Fruit fly (Drosophila melanogaster) whole organism, wandering third instar larva: ENCODE results near the gene Fer3.

Experiments used
- Abd-B ChIP-seq: fragments of >200 bp; optimal IDR thresholded peaks from 2 replicates; lab custom pipeline; 2017; ENCODE audit warnings: missing biosample characterization, missing genetic modification characterization
- CG32264 ChIP-seq: fragments of 200-800 bp; sonication (Bioruptor generic); optimal IDR thresholded peaks from 2 replicates; lab custom pipeline; 2016; ENCODE audit warnings: missing biosample characterization, missing genetic modification characterization
- CG9705 ChIP-seq: fragments of 200-800 bp; sonication (Bioruptor generic); optimal IDR thresholded peaks from 2 replicates; lab custom pipeline; 2018; ENCODE audit warnings: missing biosample characterization, mild to moderate bottlenecking, missing genetic modification characterization
- CrebA ChIP-seq: fragments of 200-800 bp; sonication (Bioruptor generic); optimal IDR thresholded peaks from 2 replicates; lab custom pipeline; 2016; ENCODE audit warnings: missing biosample characterization, mild to moderate bottlenecking, missing genetic modification characterization, borderline replicate concordance
- Dfd ChIP-seq: fragments of >200 bp; optimal IDR thresholded peaks from 2 replicates; lab custom pipeline; 2017; ENCODE audit warnings: missing biosample characterization, missing genetic modification characterization
- Dif ChIP-seq: fragments of 200-275, 200-300 bp; sonication (Bioruptor generic); optimal IDR thresholded peaks from 2 replicates; lab custom pipeline; 2018; ENCODE audit warnings: missing biosample characterization, missing genetic modification characterization; ENCODE audit not compliant: partially characterized antibody
- GATAd ChIP-seq: sonication (Bioruptor generic); optimal IDR thresholded peaks from 2 replicates; lab custom pipeline; 2016; ENCODE audit warnings: missing biosample characterization, missing genetic modification characterization
- HLH106 ChIP-seq: fragments of 200-800 bp; optimal IDR thresholded peaks from 3 replicates; lab custom pipeline; 2019; ENCODE audit warnings: missing biosample characterization, mild to moderate bottlenecking, missing genetic modification characterization, moderate library complexity
- Hnf4 ChIP-seq: fragments of 200-800 bp; sonication (Bioruptor generic); optimal IDR thresholded peaks from 2 replicates; lab custom pipeline; 2016; ENCODE audit warnings: missing biosample characterization, mild to moderate bottlenecking, missing genetic modification characterization
- Hr78 ChIP-seq: fragments of >200 bp; optimal IDR thresholded peaks from 2 replicates; lab custom pipeline; 2017; ENCODE audit warnings: missing biosample characterization, missing genetic modification characterization
- Hr83 ChIP-seq: fragments of 200-300 bp; sonication (Bioruptor generic); optimal IDR thresholded peaks from 2 replicates; lab custom pipeline; 2016; ENCODE audit warnings: missing biosample characterization, mild to moderate bottlenecking, missing genetic modification characterization, moderate library complexity; ENCODE audit not compliant: poor library complexity, severe bottlenecking
- Jra ChIP-seq: sonication (Bioruptor generic); optimal IDR thresholded peaks from 2 replicates; lab custom pipeline; 2016; ENCODE audit warnings: missing biosample characterization, missing genetic modification characterization
- Mio ChIP-seq: sonication (Bioruptor generic); optimal IDR thresholded peaks from 2 replicates; lab custom pipeline; 2016; ENCODE audit warnings: missing biosample characterization, missing genetic modification characterization
- Myc ChIP-seq: fragments of >200 bp; optimal IDR thresholded peaks from 2 replicates; lab custom pipeline; 2017
- N ChIP-seq: fragments of >200 bp; optimal IDR thresholded peaks from 2 replicates; lab custom pipeline; 2018; ENCODE audit warnings: missing biosample characterization, missing external identifiers, missing genetic modification characterization
- OdsH ChIP-seq: fragments of 200-800 bp; sonication (Bioruptor generic); optimal IDR thresholded peaks from 2 replicates; lab custom pipeline; 2016; ENCODE audit warnings: missing biosample characterization, mild to moderate bottlenecking, missing genetic modification characterization
- Rel ChIP-seq, 2 experiments: fragments of 200-800 bp; sonication (Bioruptor generic) in 1 of 2; optimal IDR thresholded peaks; 2 replicates in 1 of 2; 3 replicates in 1 of 2; lab custom pipeline; 2016 to 2019; ENCODE audit warnings: mild to moderate bottlenecking in 2 of 2, missing biosample characterization in 2 of 2, missing genetic modification characterization in 2 of 2, moderate library complexity in 1 of 2
- Sp1 ChIP-seq: fragments of 200-800 bp; sonication (Bioruptor generic); optimal IDR thresholded peaks from 3 replicates; lab custom pipeline; 2019; ENCODE audit warnings: missing biosample characterization, mild to moderate bottlenecking, missing genetic modification characterization, moderate library complexity
- Vsx2 ChIP-seq: fragments of 200-300, 225-300 bp; sonication (Bioruptor generic); optimal IDR thresholded peaks from 2 replicates; lab custom pipeline; 2018; ENCODE audit warnings: missing biosample characterization, missing genetic modification characterization; ENCODE audit not compliant: partially characterized antibody
- br ChIP-seq: fragments of 200-800 bp; sonication (Bioruptor generic); optimal IDR thresholded peaks from 2 replicates; lab custom pipeline; 2016; ENCODE audit warnings: missing biosample characterization, missing genetic modification characterization
- brk ChIP-seq: fragments of 200-800 bp; sonication (Bioruptor generic); optimal IDR thresholded peaks from 2 replicates; lab custom pipeline; 2016; ENCODE audit warnings: missing biosample characterization, mild to moderate bottlenecking, missing genetic modification characterization
- dl ChIP-seq, 2 experiments: fragments of 175-275, 200-275 bp in 1 of 2; fragments of 200-275 bp in 1 of 2; sonication (Bioruptor generic); optimal IDR thresholded peaks; lab custom pipeline; 2018; ENCODE audit warnings: mild to moderate bottlenecking in 2 of 2, missing biosample characterization in 2 of 2, missing genetic modification characterization in 2 of 2, moderate library complexity in 2 of 2; ENCODE audit not compliant: partially characterized antibody in 2 of 2, insufficient read depth in 1 of 2
- dmrt93B ChIP-seq: fragments of 200-800 bp; sonication (Bioruptor generic); optimal IDR thresholded peaks from 2 replicates; lab custom pipeline; 2018; ENCODE audit warnings: missing biosample characterization, mild to moderate bottlenecking, missing genetic modification characterization
- dsf ChIP-seq: sonication (Bioruptor generic); optimal IDR thresholded peaks from 2 replicates; lab custom pipeline; 2016; ENCODE audit warnings: missing biosample characterization, missing genetic modification characterization, borderline replicate concordance
- ey ChIP-seq: fragments of 200-800 bp; sonication (Bioruptor generic); optimal IDR thresholded peaks from 2 replicates; lab custom pipeline; 2016; ENCODE audit warnings: missing biosample characterization, missing genetic modification characterization
- foxo ChIP-seq, 2 experiments: fragments of 200-800 bp; sonication (Bioruptor generic); optimal IDR thresholded peaks; 2 replicates in 1 of 2; 3 replicates in 1 of 2; lab custom pipeline; 2016 to 2017; ENCODE audit warnings: missing biosample characterization in 2 of 2, missing genetic modification characterization in 2 of 2
- fru ChIP-seq: fragments of 200-800 bp; sonication (Bioruptor generic); optimal IDR thresholded peaks from 3 replicates; lab custom pipeline; 2016; ENCODE audit warnings: missing biosample characterization, mild to moderate bottlenecking, missing genetic modification characterization
- h ChIP-seq: fragments of 200-800 bp; sonication (Bioruptor generic); optimal IDR thresholded peaks from 3 replicates; lab custom pipeline; 2016; ENCODE audit warnings: missing biosample characterization, mild to moderate bottlenecking, missing genetic modification characterization
- jim ChIP-seq: fragments of 175-275, 200-325 bp; sonication (Bioruptor generic); optimal IDR thresholded peaks from 2 replicates; lab custom pipeline; 2016; ENCODE audit warnings: missing biosample characterization, mild to moderate bottlenecking, missing genetic modification characterization
- lola ChIP-seq: fragments of >200 bp; optimal IDR thresholded peaks from 2 replicates; lab custom pipeline; 2017; ENCODE audit warnings: missing biosample characterization, missing genetic modification characterization
- pan ChIP-seq: fragments of >200 bp; optimal IDR thresholded peaks from 2 replicates; lab custom pipeline; 2017
- psq ChIP-seq: fragments of 200-800 bp; sonication (Bioruptor generic); optimal IDR thresholded peaks from 3 replicates; lab custom pipeline; 2017; ENCODE audit warnings: missing biosample characterization, mild to moderate bottlenecking, missing genetic modification characterization, moderate library complexity
- rgr ChIP-seq: fragments of 200-800 bp; sonication (Bioruptor generic); optimal IDR thresholded peaks from 3 replicates; lab custom pipeline; 2016; ENCODE audit warnings: missing biosample characterization, mild to moderate bottlenecking, missing genetic modification characterization
- sage ChIP-seq: fragments of 200-800 bp; sonication (Bioruptor generic); optimal IDR thresholded peaks from 2 replicates; lab custom pipeline; 2016; ENCODE audit warnings: missing biosample characterization, mild to moderate bottlenecking, missing genetic modification characterization
- sv ChIP-seq: fragments of 200-800 bp; sonication (Bioruptor generic); optimal IDR thresholded peaks from 3 replicates; lab custom pipeline; 2016; ENCODE audit warnings: missing biosample characterization, missing genetic modification characterization
- tai ChIP-seq: sonication (Bioruptor generic); optimal IDR thresholded peaks from 2 replicates; lab custom pipeline; 2016; ENCODE audit warnings: missing biosample characterization, missing genetic modification characterization
- usp ChIP-seq: fragments of >200 bp; optimal IDR thresholded peaks from 2 replicates; lab custom pipeline; 2017; ENCODE audit warnings: missing biosample characterization, missing genetic modification characterization
- woc ChIP-seq: sonication (Bioruptor generic); optimal IDR thresholded peaks from 2 replicates; lab custom pipeline; 2016; ENCODE audit warnings: missing biosample characterization, mild to moderate bottlenecking, missing genetic modification characterization

Gene Fer3

dm6 chr3R:11650105-11651039, 43.7 kb downstream of the Fer3 start, which contains the start of the genes Csk and Elp1:
Csk (minus strand) TSS chr3R:11650706.
Elp1 (plus strand) TSS chr3R:11650971.
- no peak for TF ChIP-seq GATAd
- no peak for TF ChIP-seq sage
- TF ChIP-seq rgr (GFP tag; lab: Kevin White, UChicago): peak; percentile 69
- TF ChIP-seq Dif (GFP tag; lab: Kevin White, UChicago): no peak
- no peak for TF ChIP-seq dl (GFP tag; optimal IDR thresholded peaks at IDR 0.05; lab: Kevin White, UChicago; ENCODE audit: insufficient read depth in 1 of 2, partially characterized antibody in 2 of 2)
- TF ChIP-seq CG32264 (GFP tag; lab: Kevin White, UChicago): no peak
- TF ChIP-seq jim: no peak
- peak; percentile 41 for TF ChIP-seq CG9705 (GFP tag; lab: Kevin White, UChicago)
- TF ChIP-seq tai (GFP tag; lab: Kevin White, UChicago): no peak
- peak; percentile 63 for TF ChIP-seq h (GFP tag; lab: Kevin White, UChicago)
- peak; percentile 16 for TF ChIP-seq OdsH
- TF ChIP-seq psq (GFP tag; lab: Kevin White, UChicago): peak; percentile 7
- TF ChIP-seq pan (lab: Kevin White, UChicago): no peak
- peak in 1 of 2 experiments; percentile 72 for TF ChIP-seq foxo (GFP tag; optimal IDR thresholded peaks at IDR 0.05; lab: Kevin White, UChicago)
- peak; percentile 13 for TF ChIP-seq N (GFP tag; lab: Kevin White, UChicago)
- peak; percentile 27 for TF ChIP-seq Hr83 (GFP tag; lab: Kevin White, UChicago)
- TF ChIP-seq dmrt93B (GFP tag; lab: Kevin White, UChicago): peak; percentile 39
- no peak for TF ChIP-seq Hr78 (GFP tag; lab: Kevin White, UChicago)
- TF ChIP-seq CrebA (GFP tag; lab: Kevin White, UChicago): no peak
- TF ChIP-seq fru (GFP tag; lab: Kevin White, UChicago): peak; percentile 62
- TF ChIP-seq Dfd: no peak
- peak; percentile 79 for TF ChIP-seq woc
- no peak for TF ChIP-seq lola (GFP tag; lab: Kevin White, UChicago)
- TF ChIP-seq Jra (GFP tag; lab: Kevin White, UChicago): no peak
- TF ChIP-seq sv (GFP tag; lab: Kevin White, UChicago): peak; percentile 51
- TF ChIP-seq Rel (GFP tag; optimal IDR thresholded peaks at IDR 0.05; lab: Kevin White, UChicago): no peak
- TF ChIP-seq Rel (tag; optimal IDR thresholded peaks at IDR 0.05; lab: Kevin White, UChicago): peak; percentile 96
- TF ChIP-seq usp (GFP tag; lab: Kevin White, UChicago): no peak
- TF ChIP-seq brk (GFP tag; lab: Kevin White, UChicago): no peak
- TF ChIP-seq Vsx2 (GFP tag; lab: Kevin White, UChicago): no peak
- TF ChIP-seq br (GFP tag; lab: Kevin White, UChicago): peak; percentile 58
- TF ChIP-seq Hnf4: peak; percentile 52
- TF ChIP-seq Mio: no peak
- TF ChIP-seq Sp1: peak; percentile 71
- peak; percentile 72 for TF ChIP-seq HLH106 (tag; lab: Kevin White, UChicago)
- TF ChIP-seq ey (GFP tag; lab: Kevin White, UChicago): peak; percentile 29
- TF ChIP-seq Myc (lab: Kevin White, UChicago): peak; percentile 91
- TF ChIP-seq dsf: peak; percentile 8
- TF ChIP-seq Abd-B (GFP tag; lab: Kevin White, UChicago): no peak

dm6 chr3R:11649449-11649848, 44.7 kb downstream of the Fer3 start:
- TF ChIP-seq Vsx2 (GFP tag; lab: Kevin White, UChicago) (no peak), Abd-B (GFP tag; lab: Kevin White, UChicago) (no peak), dsf (peak; percentile 31), HLH106 (tag; lab: Kevin White, UChicago) (peak; percentile 86), sage (peak; percentile 52), Hnf4 (peak; percentile 90), sv (GFP tag; lab: Kevin White, UChicago) (peak; percentile 98), br (GFP tag; lab: Kevin White, UChicago) (peak; percentile 88), usp (GFP tag; lab: Kevin White, UChicago) (no peak), Rel (GFP tag; optimal IDR thresholded peaks at IDR 0.05; lab: Kevin White, UChicago) (peak; percentile 58), Rel (tag; optimal IDR thresholded peaks at IDR 0.05; lab: Kevin White, UChicago) (no peak), h (GFP tag; lab: Kevin White, UChicago) (peak; percentile 88), ey (GFP tag; lab: Kevin White, UChicago) (peak; percentile 88), jim (no peak), lola (GFP tag; lab: Kevin White, UChicago) (no peak), brk (GFP tag; lab: Kevin White, UChicago) (peak; percentile 55), N (GFP tag; lab: Kevin White, UChicago) (no peak), woc (peak; percentile 62), OdsH (peak; percentile 87), tai (GFP tag; lab: Kevin White, UChicago) (peak; percentile 88), Hr78 (GFP tag; lab: Kevin White, UChicago) (no peak), Jra (GFP tag; lab: Kevin White, UChicago) (peak; percentile 74), GATAd (peak; percentile 15), CrebA (GFP tag; lab: Kevin White, UChicago) (no peak), dl (GFP tag; optimal IDR thresholded peaks at IDR 0.05; lab: Kevin White, UChicago; ENCODE audit: insufficient read depth in 1 of 2, partially characterized antibody in 2 of 2) (no peak), CG9705 (GFP tag; lab: Kevin White, UChicago) (peak; percentile 63), Mio (no peak), dmrt93B (GFP tag; lab: Kevin White, UChicago) (peak; percentile 73), Dif (GFP tag; lab: Kevin White, UChicago) (no peak), psq (GFP tag; lab: Kevin White, UChicago) (peak; percentile 71), rgr (GFP tag; lab: Kevin White, UChicago) (peak; percentile 88), foxo (GFP tag; optimal IDR thresholded peaks at IDR 0.05; lab: Kevin White, UChicago) (peak; percentile 56 to 90), Sp1 (peak; percentile 79), Myc (lab: Kevin White, UChicago) (no peak), Hr83 (GFP tag; lab: Kevin White, UChicago) (peak; percentile 65), pan (lab: Kevin White, UChicago) (no peak), CG32264 (GFP tag; lab: Kevin White, UChicago) (peak; percentile 29), Dfd (no peak)
